Worm (Caenorhabditis elegans) whole organism, L1 larva: ENCODE results near the gene T28A11.17.
A peak's percentile ranks its signal among the peaks of the same experiment; 100 is the strongest.

Experiments
- C34B4.2 ChIP-seq: sonication (generic microtip); optimal IDR thresholded peaks from 2 replicates; lab custom pipeline; 2017; ENCODE audit warnings: mild to moderate bottlenecking, missing genetic modification characterization, missing compliant biosample characterization
- F16B12.6 ChIP-seq: fragments of 150-350 bp; optimal IDR thresholded peaks from 2 replicates; lab custom pipeline; 2014; ENCODE audit warnings: missing biosample characterization, missing genetic modification characterization
- Y116A8C.19 ChIP-seq: sonication (generic microtip); optimal IDR thresholded peaks from 2 replicates; lab custom pipeline; 2016; ENCODE audit warnings: missing compliant biosample characterization, missing genetic modification characterization, borderline replicate concordance
- aha-1 ChIP-seq: fragments of 150-350 bp; optimal IDR thresholded peaks from 2 replicates; lab custom pipeline; 2014; ENCODE audit warnings: missing biosample characterization, missing genetic modification characterization
- alr-1 ChIP-seq: fragments of 200-800 bp; sonication (Bioruptor generic); optimal IDR thresholded peaks from 2 replicates; lab custom pipeline; 2018; ENCODE audit warnings: borderline replicate concordance, mild to moderate bottlenecking, missing genetic modification characterization, missing compliant biosample characterization
- ama-1 ChIP-seq: fragments of 150-350 bp; optimal IDR thresholded peaks from 2 replicates; lab custom pipeline; 2014
- ceh-8 ChIP-seq: fragments of 200-800 bp; sonication (Bioruptor generic); optimal IDR thresholded peaks from 2 replicates; lab custom pipeline; 2018; ENCODE audit warnings: mild to moderate bottlenecking, missing genetic modification characterization, moderate library complexity, missing compliant biosample characterization
- ceh-88 ChIP-seq: fragments of 200-800 bp; sonication (Bioruptor generic); IDR thresholded peaks from 2 replicates; pipeline ENCODE4 v1.3.6; 2022; ENCODE audit warnings: missing genetic modification characterization, missing compliant biosample characterization
- ceh-90 ChIP-seq: sonication (generic microtip); optimal IDR thresholded peaks from 2 replicates; lab custom pipeline; 2016; ENCODE audit warnings: missing genetic modification characterization, missing compliant biosample characterization
- efl-1 ChIP-seq, 4 experiments: fragments of 150-350 bp; optimal IDR thresholded peaks in 3 of 4; peaks in 1 of 4; 1 replicate in 1 of 4; 2 replicates in 3 of 4; lab custom pipeline; 2014; ENCODE audit warnings: missing biosample characterization in 2 of 4, missing genetic modification characterization in 2 of 4, missing genetic modification reagents in 2 of 4
- efl-3 ChIP-seq: fragments of 200-800 bp; sonication (Bioruptor generic); optimal IDR thresholded peaks from 2 replicates; lab custom pipeline; 2018; ENCODE audit warnings: mild to moderate bottlenecking, missing genetic modification characterization, missing compliant biosample characterization
- elt-3 ChIP-seq, 6 experiments: fragments of 150-350 bp in 1 of 6; sonication (generic microtip); optimal IDR thresholded peaks; 2 replicates each; lab custom pipeline; 2017 to 2018; ENCODE audit warnings: missing biosample characterization in 6 of 6, missing genetic modification characterization in 6 of 6, inconsistent platforms in 1 of 6
- fkh-10 ChIP-seq: sonication (generic microtip); optimal IDR thresholded peaks from 2 replicates; lab custom pipeline; 2017; ENCODE audit warnings: missing biosample characterization, missing genetic modification reagents, missing genetic modification characterization
- fkh-8 ChIP-seq: sonication (generic microtip); optimal IDR thresholded peaks from 2 replicates; lab custom pipeline; 2016; ENCODE audit warnings: mild to moderate bottlenecking, missing genetic modification characterization, missing compliant biosample characterization
- fos-1 ChIP-seq: fragments of 150-350 bp; optimal IDR thresholded peaks from 2 replicates; lab custom pipeline; 2014; ENCODE audit warnings: missing biosample characterization, missing genetic modification characterization
- grh-1 ChIP-seq: fragments of 200-800 bp; sonication (Bioruptor generic); IDR thresholded peaks from 2 replicates; pipeline ENCODE4 v1.3.6; 2022; ENCODE audit warnings: missing genetic modification reagents, missing genetic modification characterization, missing compliant biosample characterization
- isw-1 ChIP-seq: fragments of 200-800 bp; sonication (Bioruptor generic); IDR thresholded peaks from 2 replicates; pipeline ENCODE4 v1.3.6; 2022; ENCODE audit warnings: missing genetic modification characterization, missing compliant biosample characterization
- jun-1 ChIP-seq: fragments of 150-350 bp; optimal IDR thresholded peaks from 2 replicates; lab custom pipeline; 2014; ENCODE audit warnings: missing biosample characterization, missing genetic modification reagents, missing genetic modification characterization
- lin-14 ChIP-seq: fragments of 200-800 bp; sonication (Bioruptor generic); optimal IDR thresholded peaks from 2 replicates; lab custom pipeline; 2018; ENCODE audit warnings: mild to moderate bottlenecking, missing genetic modification characterization, moderate library complexity, missing compliant biosample characterization
- lin-15B ChIP-seq: fragments of 150-350 bp; sonication (generic microtip); optimal IDR thresholded peaks from 3 replicates; lab custom pipeline; 2014; ENCODE audit warnings: missing biosample characterization, missing genetic modification characterization
- lin-35 ChIP-seq, 2 experiments: fragments of 150-350 bp; optimal IDR thresholded peaks; 2 replicates each; lab custom pipeline; 2014; ENCODE audit warnings: missing biosample characterization in 2 of 2, missing genetic modification characterization in 2 of 2, missing genetic modification reagents in 2 of 2
- lin-39 ChIP-seq: fragments of 150-350 bp; optimal IDR thresholded peaks from 2 replicates; lab custom pipeline; 2014; ENCODE audit warnings: missing biosample characterization, missing genetic modification reagents, missing genetic modification characterization
- lsy-2 ChIP-seq, 2 experiments: fragments of 150-350 bp; optimal IDR thresholded peaks; 2 replicates each; lab custom pipeline; 2014; ENCODE audit warnings: missing biosample characterization in 2 of 2, missing genetic modification characterization in 2 of 2
- nhr-11 ChIP-seq: fragments of 150-350 bp; optimal IDR thresholded peaks from 2 replicates; lab custom pipeline; 2014; ENCODE audit warnings: missing biosample characterization, missing genetic modification characterization
- nhr-12 ChIP-seq: sonication (generic microtip); optimal IDR thresholded peaks from 2 replicates; lab custom pipeline; 2017; ENCODE audit warnings: missing biosample characterization, missing genetic modification characterization
- nhr-19 ChIP-seq: fragments of 200-800 bp; sonication (Bioruptor generic); conservative IDR thresholded peaks from 2 replicates; pipeline ENCODE4 v1.3.6; 2022; ENCODE audit warnings: missing genetic modification characterization, missing compliant biosample characterization
- nhr-20 ChIP-seq: sonication (generic microtip); optimal IDR thresholded peaks from 2 replicates; lab custom pipeline; 2016; ENCODE audit warnings: mild to moderate bottlenecking, missing genetic modification characterization, missing compliant biosample characterization
- nhr-237 ChIP-seq: fragments of 150-350 bp; optimal IDR thresholded peaks from 2 replicates; lab custom pipeline; 2014; ENCODE audit warnings: missing biosample characterization, missing genetic modification characterization
- nhr-28 ChIP-seq: fragments of 150-350 bp; optimal IDR thresholded peaks from 2 replicates; lab custom pipeline; 2014; ENCODE audit warnings: missing biosample characterization, missing genetic modification characterization
- nhr-47 ChIP-seq: sonication (generic microtip); optimal IDR thresholded peaks from 2 replicates; lab custom pipeline; 2016; ENCODE audit warnings: mild to moderate bottlenecking, missing genetic modification characterization, moderate library complexity, missing compliant biosample characterization
- nhr-71 ChIP-seq: sonication (generic microtip); optimal IDR thresholded peaks from 2 replicates; lab custom pipeline; 2016; ENCODE audit warnings: mild to moderate bottlenecking, missing genetic modification characterization, moderate library complexity, missing compliant biosample characterization
- nhr-76 ChIP-seq: sonication (generic microtip); optimal IDR thresholded peaks from 2 replicates; lab custom pipeline; 2017; ENCODE audit warnings: missing biosample characterization, missing genetic modification characterization
- nhr-77 ChIP-seq: fragments of 150-350 bp; optimal IDR thresholded peaks from 2 replicates; lab custom pipeline; 2014; ENCODE audit warnings: missing biosample characterization, missing genetic modification characterization
- nhr-84 ChIP-seq: sonication (generic microtip); optimal IDR thresholded peaks from 2 replicates; lab custom pipeline; 2017; ENCODE audit warnings: missing biosample characterization, missing genetic modification characterization
- nhr-85 ChIP-seq: sonication (generic microtip); peaks from one replicate; lab custom pipeline; 2016; ENCODE audit warnings: missing genetic modification characterization, inconsistent platforms, missing compliant biosample characterization
- pax-3 ChIP-seq: fragments of 200-800 bp; sonication (Bioruptor generic); optimal IDR thresholded peaks from 2 replicates; lab custom pipeline; 2018; ENCODE audit warnings: mild to moderate bottlenecking, missing genetic modification characterization, moderate library complexity, missing compliant biosample characterization
- pqm-1 ChIP-seq: sonication (generic microtip); optimal IDR thresholded peaks from 3 replicates; lab custom pipeline; 2017; ENCODE audit warnings: missing biosample characterization, missing genetic modification characterization
- rnt-1 ChIP-seq: sonication (generic microtip); optimal IDR thresholded peaks from 2 replicates; lab custom pipeline; 2016; ENCODE audit warnings: mild to moderate bottlenecking, missing genetic modification characterization, moderate library complexity, missing compliant biosample characterization
- skn-1 ChIP-seq: fragments of 150-350 bp; optimal IDR thresholded peaks from 2 replicates; lab custom pipeline; 2014; ENCODE audit warnings: missing biosample characterization, missing genetic modification characterization
- snu-23 ChIP-seq: sonication (generic microtip); optimal IDR thresholded peaks from 2 replicates; lab custom pipeline; 2016; ENCODE audit warnings: missing genetic modification characterization, missing compliant biosample characterization
- tbx-2 ChIP-seq: sonication (generic microtip); optimal IDR thresholded peaks from 2 replicates; lab custom pipeline; 2016; ENCODE audit warnings: missing genetic modification characterization, missing compliant biosample characterization
- tlp-1 ChIP-seq: fragments of 150-350 bp; optimal IDR thresholded peaks from 2 replicates; lab custom pipeline; 2014; ENCODE audit warnings: missing biosample characterization, missing genetic modification characterization
- unc-30 ChIP-seq: sonication (generic microtip); optimal IDR thresholded peaks from 2 replicates; lab custom pipeline; 2017; ENCODE audit warnings: missing biosample characterization, missing genetic modification characterization
- unc-62 ChIP-seq: fragments of 150-350 bp; optimal IDR thresholded peaks from 2 replicates; lab custom pipeline; 2014; ENCODE audit warnings: missing biosample characterization, missing genetic modification reagents, missing genetic modification characterization
- vab-15 ChIP-seq: sonication (generic microtip); optimal IDR thresholded peaks from 2 replicates; lab custom pipeline; 2017; ENCODE audit warnings: missing genotype, mild to moderate bottlenecking, missing genetic modification characterization, missing compliant biosample characterization
- xbp-1 ChIP-seq: sonication (generic microtip); optimal IDR thresholded peaks from 2 replicates; lab custom pipeline; 2016; ENCODE audit warnings: missing genetic modification characterization, missing compliant biosample characterization
- zag-1 ChIP-seq: fragments of 150-350 bp; optimal IDR thresholded peaks from 2 replicates; lab custom pipeline; 2014; ENCODE audit warnings: missing biosample characterization, missing genetic modification characterization
- zip-4 ChIP-seq: fragments of 200-800 bp; sonication (Bioruptor generic); optimal IDR thresholded peaks from 2 replicates; lab custom pipeline; 2018; ENCODE audit warnings: mild to moderate bottlenecking, missing genetic modification characterization, moderate library complexity, missing compliant biosample characterization
- ztf-11 ChIP-seq, 2 experiments: sonication (generic microtip); optimal IDR thresholded peaks; 2 replicates each; lab custom pipeline; 2016 to 2017; ENCODE audit warnings: missing genetic modification characterization in 2 of 2, missing biosample characterization in 1 of 2, missing compliant biosample characterization in 1 of 2
- ztf-4 ChIP-seq: fragments of 150-350 bp; optimal IDR thresholded peaks from 2 replicates; lab custom pipeline; 2014; ENCODE audit warnings: missing biosample characterization, missing genetic modification characterization

The T28A11.17 gene

ce11 chrV:3276184-3276583 lies 10.1 kb upstream of the T28A11.17 start:
- no peak for TF ChIP-seq ztf-4 (tag; lab: Kevin White, UChicago)
- TF ChIP-seq pqm-1 (tag; lab: Kevin White, UChicago): no peak
- TF ChIP-seq nhr-11: no peak
- TF ChIP-seq vab-15 (tag; lab: Kevin White, UChicago): no peak
- no peak for TF ChIP-seq ama-1 (lab: Kevin White, UChicago)
- no peak for TF ChIP-seq fkh-10 (GFP tag; lab: Kevin White, UChicago)
- peak; percentile 33; the same call in 1 of the 2 replicates for TF ChIP-seq nhr-19 (GFP tag; lab: Robert Waterston, UW)
- peak; percentile 75 for TF ChIP-seq lin-14 (GFP tag; lab: Kevin White, UChicago)
- peak; percentile 49 for TF ChIP-seq rnt-1 (tag; lab: Kevin White, UChicago)
- TF ChIP-seq nhr-47 (tag; lab: Kevin White, UChicago): no peak
- no peak for TF ChIP-seq pax-3 (tag; lab: Kevin White, UChicago)
- no peak for TF ChIP-seq snu-23 (GFP tag; lab: Kevin White, UChicago)
- no peak for TF ChIP-seq elt-3 (tag; optimal IDR thresholded peaks at IDR 0.05; lab: Kevin White, UChicago)
- no peak for TF ChIP-seq unc-30 (tag; lab: Kevin White, UChicago)
- TF ChIP-seq Y116A8C.19: no peak
- TF ChIP-seq nhr-237: no peak
- TF ChIP-seq alr-1 (tag; lab: Kevin White, UChicago): no peak
- TF ChIP-seq ceh-88 (GFP tag; lab: Robert Waterston, UW): no peak
- no peak for TF ChIP-seq lsy-2 (tag; optimal IDR thresholded peaks at IDR 0.05; lab: Kevin White, UChicago)
- no peak for TF ChIP-seq zag-1 (tag; lab: Kevin White, UChicago)
- no peak for TF ChIP-seq tbx-2
- no peak for TF ChIP-seq efl-3 (GFP tag; lab: Kevin White, UChicago)
- no peak for TF ChIP-seq nhr-28
- TF ChIP-seq F16B12.6 (tag; lab: Kevin White, UChicago): no peak
- no peak for TF ChIP-seq lin-39 (tag; lab: Kevin White, UChicago)
- peak; percentile 29 for TF ChIP-seq nhr-20 (tag; lab: Kevin White, UChicago)
- TF ChIP-seq nhr-71 (tag; lab: Kevin White, UChicago): peak; percentile 71
- no peak for TF ChIP-seq nhr-85 (tag; lab: Kevin White, UChicago)
- TF ChIP-seq C34B4.2 (tag; lab: Kevin White, UChicago): no peak
- no peak for TF ChIP-seq aha-1 (tag; lab: Kevin White, UChicago)
- TF ChIP-seq zip-4: no peak
- TF ChIP-seq nhr-76 (tag; lab: Kevin White, UChicago): no peak
- no peak for TF ChIP-seq efl-1 (optimal IDR thresholded peaks at IDR 0.05; lab: Kevin White, UChicago)
- no peak for TF ChIP-seq efl-1 (GFP tag; optimal IDR thresholded peaks at IDR 0.05 in 1 of 2; lab: Kevin White, UChicago)
- TF ChIP-seq lin-35 (GFP tag; optimal IDR thresholded peaks at IDR 0.05; lab: Kevin White, UChicago): no peak

ce11 chrV:3275033-3275432 lies 8.9 kb upstream of the T28A11.17 start, which contains the start of gene T28A11.3:
Gene T28A11.3, plus strand, starts transcription at chrV:3275333.
- no peak for TF ChIP-seq fkh-8 (tag; lab: Kevin White, UChicago)
- TF ChIP-seq nhr-77 (tag; lab: Kevin White, UChicago): no peak
- no peak for TF ChIP-seq ceh-8 (GFP tag; lab: Kevin White, UChicago)
- TF ChIP-seq ceh-90 (tag; lab: Kevin White, UChicago): no peak
- no peak for TF ChIP-seq nhr-84
- TF ChIP-seq fos-1 (tag; lab: Kevin White, UChicago): no peak
- no peak for TF ChIP-seq skn-1 (tag; lab: Kevin White, UChicago)
- no peak for TF ChIP-seq nhr-28
- TF ChIP-seq ztf-11 (tag; optimal IDR thresholded peaks at IDR 0.05; lab: Kevin White, UChicago): no peak
- TF ChIP-seq lin-15B (tag; lab: Kevin White, UChicago): no peak
- TF ChIP-seq grh-1: no peak
- TF ChIP-seq nhr-19 (GFP tag; lab: Robert Waterston, UW): no peak
- TF ChIP-seq unc-62 (GFP tag; lab: Kevin White, UChicago): no peak
- no peak for TF ChIP-seq xbp-1 (tag; lab: Kevin White, UChicago)
- no peak for TF ChIP-seq isw-1 (GFP tag; lab: Robert Waterston, UW)
- TF ChIP-seq nhr-12: no peak
- no peak for TF ChIP-seq jun-1
- TF ChIP-seq tlp-1: no peak
- no peak for TF ChIP-seq fkh-10 (GFP tag; lab: Kevin White, UChicago)
